Fruit fly (Drosophila melanogaster): ENCODE measurements around the gene CG43390.

Gene CG43390

dm6 chr3L:11543681-11544299 is 36.0 kb downstream of the CG43390 start:
- TF ChIP-seq ovo (GFP tag; optimal IDR thresholded peaks at IDR 0.05) (no peak), tj (GFP tag; optimal IDR thresholded peaks at IDR 0.05) (no peak), cic (GFP tag; optimal IDR thresholded peaks at IDR 0.05) (no peak), kay (GFP tag; ENCODE audit: borderline replicate concordance) (peak; percentile 72)

- TF ChIP-seq tj (GFP tag; optimal IDR thresholded peaks at IDR 0.05): no peak
Observed at dm6 chr3L:11542948-11543347, 36.8 kb downstream of the CG43390 start.

DNA sequence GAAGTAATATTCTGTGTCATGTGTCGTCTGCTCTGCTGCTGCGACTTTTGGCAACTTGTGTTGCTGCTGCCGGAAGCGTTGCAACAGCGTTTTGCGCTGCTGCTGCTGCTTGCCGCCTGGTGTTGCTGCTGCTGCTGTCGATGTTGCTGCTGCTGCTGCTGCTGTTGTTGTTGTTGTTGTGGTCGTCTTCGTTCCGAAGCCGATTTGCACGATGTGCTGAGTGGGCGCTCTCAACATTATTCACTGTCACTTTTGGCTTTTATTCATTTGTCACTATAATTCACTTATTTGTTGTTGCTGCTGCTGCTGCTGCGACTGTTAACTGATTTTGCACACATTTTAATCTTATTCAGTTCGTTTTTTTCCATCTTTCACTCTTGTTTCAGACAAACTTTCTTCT is 37.3 kb downstream of the CG43390 start:
- TF ChIP-seq tj (GFP tag; optimal IDR thresholded peaks at IDR 0.05) (peak; percentile 1), bab1 (GFP tag; optimal IDR thresholded peaks at IDR 0.05) (no peak), pad (GFP tag; optimal IDR thresholded peaks at IDR 0.05) (no peak), ovo (GFP tag; optimal IDR thresholded peaks at IDR 0.05) (no peak), CG7101 (tag; optimal IDR thresholded peaks at IDR 0.05) (no peak)

- TF ChIP-seq CG14711 (tag; optimal IDR thresholded peaks at IDR 0.05) (no peak), CG7101 (tag; optimal IDR thresholded peaks at IDR 0.05) (peak; percentile 26), Crg-1 (GFP tag; optimal IDR thresholded peaks at IDR 0.05) (peak; percentile 42), toe (GFP tag; optimal IDR thresholded peaks at IDR 0.05) (no peak), CG33017 (tag; optimal IDR thresholded peaks at IDR 0.05) (no peak), ovo (GFP tag; optimal IDR thresholded peaks at IDR 0.05) (no peak), CG7045 (GFP tag; optimal IDR thresholded peaks at IDR 0.05) (no peak), cnc (optimal IDR thresholded peaks at IDR 0.05) (no peak), cic (GFP tag; optimal IDR thresholded peaks at IDR 0.05) (peak; percentile 6)
Observed at dm6 chr3L:11540330-11540702, 39.4 kb downstream of the CG43390 start.

- TF ChIP-seq Hr96 (GFP tag; optimal IDR thresholded peaks at IDR 0.05) (no peak), CG1620 (GFP tag; optimal IDR thresholded peaks at IDR 0.05) (no peak), CG11617 (GFP tag; optimal IDR thresholded peaks at IDR 0.05) (no peak), CG33017 (tag; optimal IDR thresholded peaks at IDR 0.05) (no peak), pad (GFP tag; optimal IDR thresholded peaks at IDR 0.05) (no peak), ovo (GFP tag; optimal IDR thresholded peaks at IDR 0.05) (no peak), Mnt (GFP tag; optimal IDR thresholded peaks at IDR 0.05) (no peak), CG7045 (GFP tag; optimal IDR thresholded peaks at IDR 0.05) (no peak), Crg-1 (GFP tag; optimal IDR thresholded peaks at IDR 0.05) (no peak), toe (GFP tag; optimal IDR thresholded peaks at IDR 0.05) (no peak), CG7101 (tag; optimal IDR thresholded peaks at IDR 0.05) (no peak), tj (GFP tag; optimal IDR thresholded peaks at IDR 0.05) (no peak), kay (GFP tag; ENCODE audit: borderline replicate concordance) (no peak), cnc (optimal IDR thresholded peaks at IDR 0.05) (no peak)
Observed at dm6 chr3L:11539511-11540329, 40.0 kb downstream of the CG43390 start.

DNA sequence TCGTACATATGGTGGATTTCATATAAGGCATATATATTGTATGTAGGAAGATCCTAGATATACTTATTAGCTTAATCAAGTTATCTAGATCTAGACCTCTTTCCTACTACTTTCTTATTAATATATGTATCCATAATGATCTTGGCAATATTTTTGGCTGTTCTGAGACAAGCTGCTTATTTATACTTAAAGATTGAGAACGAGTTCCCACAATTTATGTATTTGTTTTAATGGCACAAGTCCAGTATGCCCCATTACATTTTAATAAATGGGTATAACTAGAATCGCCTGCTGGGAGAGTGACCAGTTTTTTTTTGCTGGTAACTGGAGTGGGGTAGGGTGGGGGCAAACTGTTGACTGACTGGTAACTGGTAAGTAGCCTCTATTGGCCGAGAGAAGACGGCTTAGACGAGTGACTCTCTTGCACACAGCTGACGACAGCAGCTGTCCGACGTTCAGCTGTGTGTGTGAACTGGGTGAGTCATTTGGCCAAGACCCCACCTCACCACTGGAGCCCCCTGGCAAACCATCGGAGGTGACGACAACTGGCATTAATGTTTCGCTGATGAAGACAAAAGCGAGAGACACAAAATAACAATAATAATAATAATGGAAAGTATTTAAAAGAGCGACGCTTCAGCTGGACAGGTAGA is 42.9 kb downstream of the CG43390 start:
- no peak for TF ChIP-seq CG7101 (tag; optimal IDR thresholded peaks at IDR 0.05)
- TF ChIP-seq CG12768 (GFP tag; optimal IDR thresholded peaks at IDR 0.05): no peak
- peak; percentile 89 for TF ChIP-seq kay (GFP tag; ENCODE audit: borderline replicate concordance)
- no peak for TF ChIP-seq CG11617 (GFP tag; optimal IDR thresholded peaks at IDR 0.05)
- TF ChIP-seq tj (GFP tag; optimal IDR thresholded peaks at IDR 0.05): peak; percentile 81
- TF ChIP-seq CG14711 (tag; optimal IDR thresholded peaks at IDR 0.05): no peak
- no peak for TF ChIP-seq Mnt (GFP tag; optimal IDR thresholded peaks at IDR 0.05)
- TF ChIP-seq Clk (GFP tag; optimal IDR thresholded peaks at IDR 0.05): no peak

DNA sequence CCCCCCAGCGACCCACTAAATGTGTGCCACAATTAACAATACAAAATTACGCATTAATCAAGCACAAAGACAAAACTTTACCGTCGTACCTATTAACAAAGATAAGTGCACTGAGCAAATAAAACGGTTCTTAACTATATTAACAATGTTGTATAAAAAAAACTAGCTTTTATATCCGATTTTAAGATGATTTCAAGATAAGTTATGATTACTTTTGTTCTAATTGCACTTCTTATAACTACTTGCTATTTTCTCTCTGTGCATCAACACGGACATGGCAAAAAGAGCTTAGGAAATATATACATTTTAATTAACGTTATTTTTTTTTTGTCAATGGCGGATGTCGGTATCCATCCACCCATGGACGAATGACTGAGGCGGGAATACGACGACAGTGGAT is 43.6 kb downstream of the CG43390 start:
- no peak for TF ChIP-seq kay (GFP tag; ENCODE audit: borderline replicate concordance)
- TF ChIP-seq CG5204 (GFP tag; optimal IDR thresholded peaks at IDR 0.05): no peak
- no peak for TF ChIP-seq ovo (GFP tag; optimal IDR thresholded peaks at IDR 0.05)
- TF ChIP-seq cnc (optimal IDR thresholded peaks at IDR 0.05): no peak
- TF ChIP-seq Crg-1 (GFP tag; optimal IDR thresholded peaks at IDR 0.05): no peak
- TF ChIP-seq Hr96 (GFP tag; optimal IDR thresholded peaks at IDR 0.05): no peak
- TF ChIP-seq Mnt (GFP tag; optimal IDR thresholded peaks at IDR 0.05): no peak
- no peak for TF ChIP-seq bab1 (GFP tag; optimal IDR thresholded peaks at IDR 0.05)
- TF ChIP-seq Clk (GFP tag; optimal IDR thresholded peaks at IDR 0.05): no peak
- no peak for TF ChIP-seq CG7101 (tag; optimal IDR thresholded peaks at IDR 0.05)
- no peak for TF ChIP-seq CG14711 (tag; optimal IDR thresholded peaks at IDR 0.05)
- TF ChIP-seq pad (GFP tag; optimal IDR thresholded peaks at IDR 0.05): no peak
- TF ChIP-seq toe (GFP tag; optimal IDR thresholded peaks at IDR 0.05): no peak
- TF ChIP-seq CG1620 (GFP tag; optimal IDR thresholded peaks at IDR 0.05): no peak
- TF ChIP-seq CG11617 (GFP tag; optimal IDR thresholded peaks at IDR 0.05): no peak
- TF ChIP-seq CG7045 (GFP tag; optimal IDR thresholded peaks at IDR 0.05): no peak

Data from whole organism, adult.